Fruit fly (Drosophila melanogaster): ENCODE data around the gene Prosbeta4R1.

DNA sequence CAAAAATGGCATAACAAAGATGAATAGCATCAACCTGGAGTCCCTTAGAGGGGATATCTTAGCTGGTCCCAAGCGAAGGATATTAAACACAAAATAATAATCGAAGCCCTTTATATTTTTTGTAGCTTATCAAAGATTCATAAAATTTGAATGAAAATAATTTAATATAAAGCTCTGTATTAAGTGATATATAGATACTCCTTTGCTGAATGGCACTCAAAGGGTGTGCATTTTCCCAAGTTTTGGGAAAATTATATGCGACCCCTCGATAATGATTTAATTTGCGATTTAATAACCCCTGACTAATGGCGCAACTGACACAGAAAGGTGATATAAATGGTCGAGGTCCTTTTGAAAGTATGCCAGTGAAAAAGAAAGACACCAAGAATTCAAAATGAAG is 903 bp downstream of the Prosbeta4R1 start, which contains the start of gene Or23a:
- no peak for TF ChIP-seq CG6854 (GFP tag; optimal IDR thresholded peaks at IDR 0.05)
- TF ChIP-seq cyc (GFP tag; optimal IDR thresholded peaks at IDR 0.05) = no peak

Data from whole organism, prepupa.